Fruit fly (Drosophila melanogaster): ENCODE measurements around the gene CG4053.

dm6 chr3R:17121277-17121676, 10.7 kb downstream of the CG4053 start, which contains the start of gene CG42779:
- TF ChIP-seq odd (GFP tag; optimal IDR thresholded peaks at IDR 0.05) (no peak), Med (GFP tag) (no peak), CG10431 (GFP tag; optimal IDR thresholded peaks at IDR 0.05) (no peak), CG32532 (GFP tag; IDR thresholded peaks at IDR 0.05) (no peak), pb (GFP tag; optimal IDR thresholded peaks at IDR 0.05) (no peak), luna (GFP tag; optimal IDR thresholded peaks at IDR 0.05) (no peak), CG12155 (GFP tag; optimal IDR thresholded peaks at IDR 0.05) (no peak), ttk (GFP tag; IDR thresholded peaks at IDR 0.05) (no peak), Dad (GFP tag; optimal IDR thresholded peaks at IDR 0.05) (no peak), dan (GFP tag; IDR thresholded peaks at IDR 0.05) (no peak), Blimp-1 (GFP tag; optimal IDR thresholded peaks at IDR 0.05) (no peak), CG9215 (GFP tag; IDR thresholded peaks at IDR 0.05) (no peak), psq (GFP tag; optimal IDR thresholded peaks at IDR 0.05) (no peak)

Measured in whole organism, embryonic.